Fruit fly (Drosophila melanogaster) whole organism, embryonic: ENCODE measurements around the gene Cks85A.

Experiments
- BEAF-32 ChIP-seq: fragments of 200-800 bp; sonication (Bioruptor generic); optimal IDR thresholded peaks from 3 replicates; lab custom pipeline; 2017; ENCODE audit warnings: missing biosample characterization, missing genetic modification characterization, mild to moderate bottlenecking, moderate library complexity, missing genetic modification reagents
- CG10267 ChIP-seq: fragments of 200-800 bp; sonication (Bioruptor generic); optimal IDR thresholded peaks from 2 replicates; lab custom pipeline; 2018; ENCODE audit warnings: missing biosample characterization, mild to moderate bottlenecking, missing genetic modification characterization, moderate library complexity
- CG11247 ChIP-seq: fragments of 200-800 bp; sonication (Bioruptor generic); IDR thresholded peaks from 2 replicates; pipeline ENCODE4 v1.3.6; 2022; ENCODE audit warnings: missing biosample characterization, missing genetic modification characterization
- CG11723 ChIP-seq: fragments of 200-800 bp; sonication (Bioruptor generic); optimal IDR thresholded peaks from 2 replicates; lab custom pipeline; 2017; ENCODE audit warnings: missing biosample characterization, mild to moderate bottlenecking, missing genetic modification characterization
- CG12942 ChIP-seq: fragments of 200-800 bp; sonication (Bioruptor generic); optimal IDR thresholded peaks from 3 replicates; lab custom pipeline; 2016; ENCODE audit warnings: missing biosample characterization, missing genetic modification characterization
- CG13775 ChIP-seq: fragments of 200-800 bp; sonication (Bioruptor generic); optimal IDR thresholded peaks from 3 replicates; lab custom pipeline; 2017; ENCODE audit warnings: missing biosample characterization, mild to moderate bottlenecking, missing genetic modification characterization
- CG14050 ChIP-seq: fragments of 200-800 bp; sonication (Bioruptor generic); IDR thresholded peaks from 3 replicates; pipeline ENCODE4 v1.3.6; 2022; ENCODE audit warnings: missing biosample characterization, missing genetic modification characterization
- CG16779 ChIP-seq: fragments of 200-800 bp; sonication (Bioruptor generic); IDR thresholded peaks from 2 replicates; pipeline ENCODE4 v1.3.6; 2022; ENCODE audit warnings: missing biosample characterization, missing genetic modification characterization
- CG17829 ChIP-seq: fragments of 200-800 bp; optimal IDR thresholded peaks from 2 replicates; lab custom pipeline; 2019; ENCODE audit warnings: missing biosample characterization, mild to moderate bottlenecking, missing genetic modification characterization, moderate library complexity
- CG2116 ChIP-seq: fragments of 200-800 bp; sonication (Bioruptor generic); optimal IDR thresholded peaks from 3 replicates; lab custom pipeline; 2018; ENCODE audit warnings: missing biosample characterization, mild to moderate bottlenecking, missing genetic modification characterization
- CG2129 ChIP-seq: fragments of 200-800 bp; sonication (Bioruptor generic); IDR thresholded peaks from 2 replicates; pipeline ENCODE4 v1.3.6; 2022; ENCODE audit warnings: missing biosample characterization, missing genetic modification characterization; ENCODE audit not compliant: partially characterized antibody
- CG2199 ChIP-seq: fragments of 200-800 bp; sonication (Bioruptor generic); IDR thresholded peaks from 3 replicates; pipeline ENCODE4 v1.3.6; 2022; ENCODE audit warnings: missing biosample characterization, missing genetic modification characterization
- CG2202 ChIP-seq: fragments of 200-800 bp; sonication (Bioruptor generic); optimal IDR thresholded peaks from 2 replicates; lab custom pipeline; 2018; ENCODE audit warnings: missing biosample characterization, mild to moderate bottlenecking, missing genetic modification characterization
- CG2889 ChIP-seq: fragments of 200-800 bp; sonication (Bioruptor generic); IDR thresholded peaks from 3 replicates; pipeline ENCODE4 v1.3.6; 2022; ENCODE audit warnings: missing biosample characterization, missing genetic modification characterization
- CG30020 ChIP-seq: fragments of 200-800 bp; optimal IDR thresholded peaks from 2 replicates; lab custom pipeline; 2019; ENCODE audit warnings: missing biosample characterization, mild to moderate bottlenecking, missing genetic modification characterization, moderate library complexity
- CG30403 ChIP-seq: fragments of 200-800 bp; sonication (Bioruptor generic); optimal IDR thresholded peaks from 3 replicates; lab custom pipeline; 2016; ENCODE audit warnings: missing biosample characterization, missing genetic modification characterization
- CG31388 ChIP-seq: fragments of 200-800 bp; sonication (Bioruptor generic); optimal IDR thresholded peaks from 2 replicates; lab custom pipeline; 2016; ENCODE audit warnings: missing biosample characterization, missing genetic modification characterization
- CG3281 ChIP-seq: fragments of 200-800 bp; sonication (Bioruptor generic); optimal IDR thresholded peaks from 3 replicates; lab custom pipeline; 2017; ENCODE audit warnings: missing biosample characterization, mild to moderate bottlenecking, missing genetic modification characterization
- CG3838 ChIP-seq: fragments of 200-800 bp; sonication (Bioruptor generic); optimal IDR thresholded peaks from 3 replicates; lab custom pipeline; 2016; ENCODE audit warnings: missing biosample characterization, missing genetic modification characterization
- CG5953 ChIP-seq: fragments of 200-800 bp; sonication (Bioruptor generic); IDR thresholded peaks from 2 replicates; pipeline ENCODE4 v1.3.6; 2022; ENCODE audit warnings: missing biosample characterization, missing genetic modification characterization
- CG6791 ChIP-seq: fragments of 200-800 bp; sonication (Bioruptor generic); IDR thresholded peaks from 3 replicates; pipeline ENCODE4 v1.3.6; 2022; ENCODE audit warnings: missing biosample characterization, missing genetic modification characterization; ENCODE audit not compliant: partially characterized antibody
- CG8478 ChIP-seq: fragments of >200 bp; optimal IDR thresholded peaks from 2 replicates; lab custom pipeline; 2018
- CkIIα-i1 ChIP-seq: fragments of 200-800 bp; sonication (Bioruptor generic); IDR thresholded peaks from 2 replicates; pipeline ENCODE4 v1.3.6; 2022; ENCODE audit warnings: missing biosample characterization, missing genetic modification characterization
- D ChIP-seq, 2 experiments: fragments of 200-800 bp in 1 of 2; fragments of >200 bp in 1 of 2; sonication (Bioruptor generic) in 1 of 2; optimal IDR thresholded peaks; 2 replicates in 1 of 2; 3 replicates in 1 of 2; lab custom pipeline; 2017; ENCODE audit warnings: mild to moderate bottlenecking in 1 of 2, missing biosample characterization in 1 of 2, missing genetic modification characterization in 1 of 2, missing genetic modification reagents in 1 of 2
- Deaf1 ChIP-seq: fragments of 200-800 bp; optimal IDR thresholded peaks from 3 replicates; lab custom pipeline; 2019; ENCODE audit warnings: missing biosample characterization, mild to moderate bottlenecking, missing genetic modification characterization, moderate library complexity
- E2f1 ChIP-seq: fragments of 200-800 bp; sonication (Bioruptor generic); IDR thresholded peaks from 2 replicates; pipeline ENCODE4 v1.3.6; 2022; ENCODE audit warnings: missing biosample characterization, missing genetic modification characterization
- E2f2 ChIP-seq: fragments of 200-800 bp; sonication (Bioruptor generic); IDR thresholded peaks from 2 replicates; pipeline ENCODE4 v1.3.6; 2022; ENCODE audit warnings: missing biosample characterization, missing genetic modification characterization
- ERR ChIP-seq: fragments of 200-800 bp; sonication (Bioruptor generic); optimal IDR thresholded peaks from 2 replicates; lab custom pipeline; 2016; ENCODE audit warnings: missing biosample characterization, missing genetic modification characterization
- Hand ChIP-seq: fragments of 200-800 bp; sonication (Bioruptor generic); optimal IDR thresholded peaks from 2 replicates; lab custom pipeline; 2017; ENCODE audit warnings: mild to moderate bottlenecking, missing biosample characterization, missing genetic modification reagents, missing genetic modification characterization
- Hr3 ChIP-seq: fragments of 200-800 bp; sonication (Bioruptor generic); optimal IDR thresholded peaks from 3 replicates; lab custom pipeline; 2016; ENCODE audit warnings: missing biosample characterization, missing genetic modification characterization
- Hr78 ChIP-seq, 2 experiments: fragments of 200-800 bp in 1 of 2; fragments of >200 bp in 1 of 2; sonication (Bioruptor generic) in 1 of 2; optimal IDR thresholded peaks; 2 replicates each; lab custom pipeline; 2017 to 2019; ENCODE audit warnings: missing biosample characterization in 2 of 2, missing genetic modification characterization in 2 of 2, mild to moderate bottlenecking in 1 of 2, moderate library complexity in 1 of 2
- MESR4 ChIP-seq: fragments of 200-800 bp; sonication (Bioruptor generic); optimal IDR thresholded peaks from 2 replicates; lab custom pipeline; 2018; ENCODE audit warnings: missing biosample characterization, mild to moderate bottlenecking, missing genetic modification characterization, moderate library complexity
- Mad ChIP-seq: fragments of 200-800 bp; sonication (Bioruptor generic); optimal IDR thresholded peaks from 2 replicates; lab custom pipeline; 2016; ENCODE audit warnings: missing biosample characterization, missing genetic modification characterization
- Max ChIP-seq: fragments of 200-800 bp; sonication (Bioruptor generic); optimal IDR thresholded peaks from 2 replicates; lab custom pipeline; 2016; ENCODE audit warnings: missing biosample characterization, mild to moderate bottlenecking, missing genetic modification characterization
- Meics ChIP-seq: fragments of 200-800 bp; sonication (Bioruptor generic); optimal IDR thresholded peaks from 2 replicates; lab custom pipeline; 2017; ENCODE audit warnings: missing biosample characterization, mild to moderate bottlenecking, missing genetic modification characterization
- Opbp ChIP-seq: fragments of 200-800 bp; sonication (Bioruptor generic); IDR thresholded peaks from 3 replicates; pipeline ENCODE4 v1.3.6; 2022; ENCODE audit warnings: missing biosample characterization, missing genetic modification characterization; ENCODE audit not compliant: partially characterized antibody
- Ptx1 ChIP-seq: fragments of 200-800 bp; sonication (Bioruptor generic); IDR thresholded peaks from 2 replicates; pipeline ENCODE4 v1.3.6; 2022; ENCODE audit warnings: missing biosample characterization, missing genetic modification characterization
- Ravus ChIP-seq: fragments of 200-800 bp; sonication (Bioruptor generic); IDR thresholded peaks from 2 replicates; pipeline ENCODE4 v1.3.6; 2022; ENCODE audit warnings: missing biosample characterization, missing genetic modification characterization
- Six4 ChIP-seq: fragments of 200-800 bp; sonication (Bioruptor generic); optimal IDR thresholded peaks from 2 replicates; lab custom pipeline; 2016; ENCODE audit warnings: missing biosample characterization, missing genetic modification characterization
- Sox102F ChIP-seq: fragments of 200-800 bp; sonication (Bioruptor generic); optimal IDR thresholded peaks from 2 replicates; lab custom pipeline; 2018; ENCODE audit warnings: missing biosample characterization, mild to moderate bottlenecking, missing genetic modification characterization, moderate library complexity
- Trl ChIP-seq, 3 experiments: fragments of >200 bp in 2 of 3; fragments of 200-800 bp in 1 of 3; sonication (Bioruptor generic) in 1 of 3; optimal IDR thresholded peaks; 2 replicates in 1 of 3; 3 replicates in 2 of 3; lab custom pipeline; 2016 to 2017; ENCODE audit warnings: missing biosample characterization in 1 of 3, missing genetic modification characterization in 1 of 3
- al ChIP-seq: fragments of 200-800 bp; sonication (Bioruptor generic); IDR thresholded peaks from 2 replicates; pipeline ENCODE4 v1.3.6; 2022; ENCODE audit warnings: missing biosample characterization, missing genetic modification characterization
- br ChIP-seq: fragments of >200 bp; optimal IDR thresholded peaks from 2 replicates; lab custom pipeline; 2017
- cad ChIP-seq: fragments of >200 bp; optimal IDR thresholded peaks from 2 replicates; lab custom pipeline; 2017; ENCODE audit warnings: missing biosample characterization, missing genetic modification characterization
- dati ChIP-seq: fragments of 200-800 bp; sonication (Bioruptor generic); IDR thresholded peaks from 2 replicates; pipeline ENCODE4 v1.3.6; 2022; ENCODE audit warnings: missing biosample characterization, missing genetic modification characterization
- dmrt11E ChIP-seq: fragments of 200-800 bp; sonication (Bioruptor generic); optimal IDR thresholded peaks from 3 replicates; lab custom pipeline; 2018; ENCODE audit warnings: missing biosample characterization, mild to moderate bottlenecking, missing genetic modification characterization, moderate library complexity
- gsb-n ChIP-seq: fragments of 200-800 bp; sonication (Bioruptor generic); optimal IDR thresholded peaks from 3 replicates; lab custom pipeline; 2018; ENCODE audit warnings: missing biosample characterization, mild to moderate bottlenecking, missing genetic modification characterization
- pho ChIP-seq: fragments of 200-800 bp; sonication (Bioruptor generic); optimal IDR thresholded peaks from 2 replicates; lab custom pipeline; 2016; ENCODE audit warnings: missing biosample characterization, missing genetic modification characterization
- sob ChIP-seq: fragments of 200-800 bp; sonication (Bioruptor generic); IDR thresholded peaks from 2 replicates; pipeline ENCODE4 v1.3.6; 2022; ENCODE audit warnings: missing biosample characterization, missing genetic modification characterization
- sqz ChIP-seq: fragments of 200-800 bp; sonication (Bioruptor generic); optimal IDR thresholded peaks from 3 replicates; lab custom pipeline; 2018; ENCODE audit warnings: missing biosample characterization, mild to moderate bottlenecking, missing genetic modification characterization
- trh ChIP-seq: fragments of 200-800 bp; sonication (Bioruptor generic); optimal IDR thresholded peaks from 2 replicates; lab custom pipeline; 2016; ENCODE audit warnings: missing biosample characterization, missing genetic modification characterization

Cks85A gene

DNA sequence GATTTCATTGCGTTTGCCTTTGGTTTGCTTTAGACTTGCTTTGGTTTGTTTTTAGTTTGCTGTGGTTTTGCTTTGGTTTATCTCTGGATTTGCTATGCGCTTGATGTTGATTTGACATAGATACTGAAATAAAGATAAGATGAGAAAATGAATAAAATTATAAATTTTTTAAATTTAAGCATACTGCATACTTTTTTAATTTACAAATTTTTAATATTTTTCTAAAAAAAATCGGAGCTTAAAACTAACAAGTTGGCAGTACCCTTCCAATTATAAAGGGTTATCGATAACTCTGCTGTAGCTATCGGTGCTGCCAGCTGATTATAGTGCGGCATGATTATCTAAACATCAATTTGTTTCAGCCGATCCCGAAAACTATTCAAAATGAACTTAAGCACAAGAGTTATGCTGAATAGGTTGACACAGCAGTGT lies 44.4 kb downstream of the Cks85A start, which contains the start of gene mRpL19 (continued):
- TF ChIP-seq Sox102F (GFP tag; lab: Kevin White, UChicago) (peak; percentile 22), CG16779 (GFP tag; lab: Robert Waterston, UW) (no peak), pho (GFP tag; lab: Kevin White, UChicago) (no peak), CG2202 (tag; lab: Kevin White, UChicago) (peak; percentile 11), CG30403 (peak; percentile 46), dati (GFP tag; lab: Robert Waterston, UW) (no peak), ERR (GFP tag; lab: Kevin White, UChicago) (no peak), CG17829 (tag; lab: Kevin White, UChicago) (peak; percentile 69), CG14050 (no peak; the same call in 2 of the 3 replicates), Trl (optimal IDR thresholded peaks at IDR 0.05; lab: Kevin White, UChicago) (no peak), Trl (GFP tag; optimal IDR thresholded peaks at IDR 0.05; lab: Kevin White, UChicago) (no peak), CG11247 (GFP tag; lab: Robert Waterston, UW) (no peak), sqz (peak; percentile 54), CG12942 (no peak), CG2199 (GFP tag; lab: Robert Waterston, UW) (no peak), br (lab: Kevin White, UChicago) (no peak), CG6791 (GFP tag; lab: Robert Waterston, UW) (peak; percentile 62; the same call in 2 of the 3 replicates), CG5953 (no peak), CG30020 (peak; percentile 60), cad (GFP tag; lab: Kevin White, UChicago) (no peak), CG11723 (GFP tag; lab: Kevin White, UChicago) (no peak), Hand (GFP tag; lab: Kevin White, UChicago) (peak; percentile 32), Hr78 (GFP tag; optimal IDR thresholded peaks at IDR 0.05; lab: Kevin White, UChicago) (no peak), E2f1 (GFP tag; lab: Robert Waterston, UW) (no peak), dmrt11E (peak; percentile 34), Max (GFP tag; lab: Kevin White, UChicago) (peak; percentile 1), Meics (peak; percentile 39), MESR4 (GFP tag; lab: Kevin White, UChicago) (peak; percentile 73), Hr3 (peak; percentile 18), CG3281 (GFP tag; lab: Kevin White, UChicago) (peak; percentile 7), CG3838 (GFP tag; lab: Kevin White, UChicago) (no peak), gsb-n (tag; lab: Kevin White, UChicago) (peak; percentile 73), Opbp (no peak; the same call in 2 of the 3 replicates), D (optimal IDR thresholded peaks at IDR 0.05; lab: Kevin White, UChicago) (no peak), D (GFP tag; optimal IDR thresholded peaks at IDR 0.05; lab: Kevin White, UChicago) (no peak), sob (no peak), Ptx1 (GFP tag; lab: Robert Waterston, UW) (no peak), CG13775 (GFP tag; lab: Kevin White, UChicago) (no peak), CG2116 (peak; percentile 62), al (GFP tag; lab: Robert Waterston, UW) (no peak), Ravus (GFP tag; lab: Robert Waterston, UW) (no peak), CG8478 (lab: Kevin White, UChicago) (no peak), CG2889 (GFP tag; lab: Robert Waterston, UW) (no peak), trh (GFP tag; lab: Kevin White, UChicago) (no peak), CG2129 (GFP tag; lab: Robert Waterston, UW) (peak; percentile 26), Mad (GFP tag; lab: Kevin White, UChicago) (no peak), BEAF-32 (peak; percentile 54), E2f2 (peak; percentile 50), Six4 (GFP tag; lab: Kevin White, UChicago) (peak; percentile 5), Deaf1 (tag; lab: Kevin White, UChicago) (no peak), CG31388 (GFP tag; lab: Kevin White, UChicago) (no peak), CG10267 (tag; lab: Kevin White, UChicago) (peak; percentile 68), CkIIα-i1 (GFP tag; lab: Robert Waterston, UW) (no peak)
